Worm (Caenorhabditis elegans): ENCODE measurements around the gene abu-15.

Gene abu-15

DNA sequence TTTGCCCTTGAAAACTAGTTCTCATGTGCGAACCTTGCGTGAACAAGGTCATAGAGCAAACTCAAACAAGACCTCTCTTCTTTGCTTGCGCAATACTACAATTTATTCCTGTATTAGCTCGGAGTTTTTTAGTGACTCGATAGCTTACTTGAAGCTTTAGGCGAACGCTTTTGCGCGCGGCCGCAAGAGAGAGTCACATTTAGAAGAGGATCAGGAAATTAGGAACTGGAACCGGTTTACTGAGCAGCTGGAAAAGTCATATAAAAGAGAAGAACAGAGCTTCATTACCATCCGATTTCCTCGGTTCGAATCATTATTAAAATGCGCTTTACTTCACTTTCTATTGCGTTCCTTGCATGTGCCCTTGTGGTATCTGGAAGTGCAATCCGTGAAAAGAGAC is at the start of gene abu-15:
abu-15 (plus strand) TSS at position 301 of the 400 bp plus-strand sequence.
- TF ChIP-seq ama-1 (optimal IDR thresholded peaks at IDR 0.05) (no peak), tbx-11 (GFP tag; IDR thresholded peaks at IDR 0.05) (no peak)

DNA sequence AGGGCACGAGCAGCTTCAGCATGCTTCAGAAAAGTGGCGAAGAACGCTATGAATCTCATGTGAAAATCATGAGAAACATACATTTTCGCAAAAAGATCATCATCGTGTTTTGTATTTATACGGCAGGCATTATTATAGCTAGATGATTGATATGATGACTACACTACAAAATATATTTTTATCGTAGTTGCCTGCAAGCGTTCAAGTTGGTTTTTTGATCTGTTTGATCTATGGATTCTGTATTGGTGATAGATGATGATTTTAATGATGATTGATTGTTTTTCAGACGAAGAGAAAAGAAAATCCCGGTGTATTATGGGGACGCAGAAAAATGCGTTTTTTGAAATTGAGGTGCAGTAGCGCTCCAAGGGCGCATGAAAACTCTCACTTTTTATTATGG is 47.7 kb upstream of the abu-15 start, which contains the start of gene ugt-63:
ugt-63 (minus strand) TSS at position 89 of the 400 bp plus-strand sequence.
- no peak for TF ChIP-seq F13C5.2 (tag; optimal IDR thresholded peaks at IDR 0.05)
- no peak for TF ChIP-seq ceh-36 (tag; optimal IDR thresholded peaks at IDR 0.05)
- no peak for TF ChIP-seq hnd-1 (tag; optimal IDR thresholded peaks at IDR 0.05)
- no peak for TF ChIP-seq B0310.2 (tag; optimal IDR thresholded peaks at IDR 0.05)
- TF ChIP-seq tra-4 (tag; optimal IDR thresholded peaks at IDR 0.05) = no peak
- TF ChIP-seq flt-1 (GFP tag; IDR thresholded peaks at IDR 0.05) = no peak
- no peak for TF ChIP-seq aly-1 (tag; optimal IDR thresholded peaks at IDR 0.05)
- TF ChIP-seq ets-7 (tag; optimal IDR thresholded peaks at IDR 0.05) = no peak
- no peak for TF ChIP-seq scrt-1 (GFP tag; IDR thresholded peaks at IDR 0.05)
- TF ChIP-seq ceh-13 (GFP tag; optimal IDR thresholded peaks at IDR 0.05) = no peak
- no peak for TF ChIP-seq hmg-4 (GFP tag; optimal IDR thresholded peaks at IDR 0.05)
- TF ChIP-seq sea-1 (GFP tag; conservative IDR thresholded peaks at IDR 0.05) = no peak
- TF ChIP-seq ama-1 (optimal IDR thresholded peaks at IDR 0.05) = no peak
- no peak for TF ChIP-seq hmbx-1 (tag; optimal IDR thresholded peaks at IDR 0.05)
- TF ChIP-seq pes-1 (GFP tag; IDR thresholded peaks at IDR 0.05) = no peak

DNA sequence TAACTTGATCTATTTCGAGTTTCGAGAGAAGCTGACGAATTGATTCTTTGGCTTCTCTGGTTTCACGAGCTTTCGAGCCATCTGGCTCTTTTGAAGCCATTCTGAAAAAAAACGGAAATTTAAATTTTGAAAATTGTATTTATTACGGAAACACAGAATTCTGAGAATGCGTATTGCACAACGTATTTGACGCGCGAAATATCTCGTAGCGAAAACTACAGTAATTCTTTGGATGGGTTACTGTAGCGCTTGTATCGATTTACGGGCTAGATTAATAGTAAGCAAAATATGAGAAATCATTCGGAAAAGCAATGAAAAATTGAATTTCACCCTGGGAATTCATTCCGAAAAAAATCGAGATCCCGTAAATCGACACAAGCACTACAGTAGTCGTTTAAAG is 44.7 kb upstream of the abu-15 start, which contains the start of gene C04F5.8:
C04F5.8 (minus strand) TSS at position 101 of the 400 bp plus-strand sequence.
- TF ChIP-seq tbx-11 (GFP tag; IDR thresholded peaks at IDR 0.05) (no peak), flt-1 (GFP tag; IDR thresholded peaks at IDR 0.05) (no peak), hmg-4 (GFP tag; optimal IDR thresholded peaks at IDR 0.05) (no peak), scrt-1 (GFP tag; IDR thresholded peaks at IDR 0.05) (no peak), B0310.2 (tag; optimal IDR thresholded peaks at IDR 0.05) (no peak), ceh-13 (GFP tag; optimal IDR thresholded peaks at IDR 0.05) (no peak), ceh-36 (tag; optimal IDR thresholded peaks at IDR 0.05) (no peak), tra-4 (tag; optimal IDR thresholded peaks at IDR 0.05) (no peak)

DNA sequence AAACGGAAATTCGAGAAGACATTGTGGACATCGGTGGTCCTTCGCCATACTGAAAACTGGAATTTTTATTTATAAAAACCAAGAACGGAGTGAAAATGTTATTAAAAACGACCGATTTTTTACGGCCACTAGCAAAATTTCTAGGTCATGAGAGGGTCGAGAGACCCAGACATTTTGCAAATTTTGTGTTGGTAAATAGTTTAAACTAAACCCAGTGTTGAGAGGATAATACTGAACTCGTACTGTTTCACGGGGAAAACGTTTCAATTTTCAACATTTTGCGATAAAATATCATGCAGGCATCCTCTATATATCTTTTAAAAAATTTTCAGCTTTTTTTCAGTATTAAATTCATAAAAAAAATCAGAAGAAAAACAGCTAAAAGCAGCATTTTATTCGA is 39.3 kb upstream of the abu-15 start, which contains the start of gene C04F5.9:
C04F5.9 (minus strand) TSS at position 101 of the 400 bp plus-strand sequence.
- TF ChIP-seq sea-1 (GFP tag; conservative IDR thresholded peaks at IDR 0.05) (no peak), ets-7 (tag; optimal IDR thresholded peaks at IDR 0.05) (no peak)

DNA sequence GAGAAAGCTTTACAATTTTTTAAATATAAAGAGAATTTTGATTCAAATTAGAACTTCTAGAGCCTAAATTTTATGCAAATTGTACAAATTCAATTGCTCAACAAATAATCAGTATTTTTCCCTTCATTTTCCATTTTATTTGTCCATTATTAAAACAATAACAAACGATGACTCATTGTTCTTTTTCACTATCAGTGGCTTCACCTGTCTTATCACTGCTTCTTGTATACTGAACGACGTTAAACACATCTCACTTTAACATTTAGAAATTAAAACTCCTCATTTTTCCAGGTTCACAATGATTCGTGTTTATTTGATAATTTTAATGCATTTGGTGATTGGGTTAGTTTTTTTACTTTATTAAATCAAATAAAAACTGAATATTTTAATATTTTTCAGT is 38.7 kb upstream of the abu-15 start, which contains the start of gene sid-1:
sid-1 (plus strand) TSS at position 292 of the 400 bp plus-strand sequence.
- TF ChIP-seq ama-1 (optimal IDR thresholded peaks at IDR 0.05) (no peak), scrt-1 (GFP tag; IDR thresholded peaks at IDR 0.05) (no peak), sea-1 (GFP tag; conservative IDR thresholded peaks at IDR 0.05) (no peak), B0310.2 (tag; optimal IDR thresholded peaks at IDR 0.05) (no peak), hnd-1 (tag; optimal IDR thresholded peaks at IDR 0.05) (no peak), tbx-37 (GFP tag; conservative IDR thresholded peaks at IDR 0.05) (no peak), hmg-4 (GFP tag; optimal IDR thresholded peaks at IDR 0.05) (no peak), F13C5.2 (tag; optimal IDR thresholded peaks at IDR 0.05) (no peak), pes-1 (GFP tag; IDR thresholded peaks at IDR 0.05) (no peak), tra-4 (tag; optimal IDR thresholded peaks at IDR 0.05) (no peak), tbx-11 (GFP tag; IDR thresholded peaks at IDR 0.05) (no peak), hmbx-1 (tag; optimal IDR thresholded peaks at IDR 0.05) (no peak)

DNA sequence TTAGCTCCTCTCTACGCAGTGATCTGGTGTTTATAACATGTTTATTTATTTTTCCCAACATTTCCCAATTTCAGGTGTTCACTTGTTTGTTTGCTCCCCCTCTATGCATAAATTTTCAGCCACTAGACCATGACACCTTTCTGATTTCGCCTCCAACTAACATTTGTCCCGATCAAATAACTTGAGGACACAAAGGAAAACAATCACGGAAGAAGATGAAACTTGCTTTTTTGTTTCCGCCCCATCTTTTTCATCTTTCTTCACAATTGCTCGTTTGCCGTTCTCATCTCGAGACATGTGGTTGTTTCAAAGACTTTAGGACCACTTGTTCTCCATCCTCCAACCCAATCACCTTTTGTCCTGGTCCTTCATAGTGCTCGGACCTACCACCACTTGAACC is 31.6 kb upstream of the abu-15 start, which contains the start of gene F14F9.5:
F14F9.5 (plus strand) TSS at position 301 of the 400 bp plus-strand sequence.
- TF ChIP-seq pes-1 (GFP tag; IDR thresholded peaks at IDR 0.05) = no peak
- no peak for TF ChIP-seq tbx-37 (GFP tag; conservative IDR thresholded peaks at IDR 0.05)
- no peak for TF ChIP-seq tra-4 (tag; optimal IDR thresholded peaks at IDR 0.05)
- TF ChIP-seq ceh-36 (tag; optimal IDR thresholded peaks at IDR 0.05) = no peak
- no peak for TF ChIP-seq hmg-4 (GFP tag; optimal IDR thresholded peaks at IDR 0.05)
- no peak for TF ChIP-seq aly-1 (tag; optimal IDR thresholded peaks at IDR 0.05)
- TF ChIP-seq hmbx-1 (tag; optimal IDR thresholded peaks at IDR 0.05) = no peak
- no peak for TF ChIP-seq ama-1 (optimal IDR thresholded peaks at IDR 0.05)
- TF ChIP-seq flt-1 (GFP tag; IDR thresholded peaks at IDR 0.05) = no peak
- TF ChIP-seq ets-7 (tag; optimal IDR thresholded peaks at IDR 0.05) = no peak
- no peak for TF ChIP-seq F13C5.2 (tag; optimal IDR thresholded peaks at IDR 0.05)
- no peak for TF ChIP-seq B0310.2 (tag; optimal IDR thresholded peaks at IDR 0.05)
- TF ChIP-seq ceh-13 (GFP tag; optimal IDR thresholded peaks at IDR 0.05) = no peak
- TF ChIP-seq hnd-1 (tag; optimal IDR thresholded peaks at IDR 0.05) = no peak
- TF ChIP-seq tbx-11 (GFP tag; IDR thresholded peaks at IDR 0.05) = no peak
- TF ChIP-seq sea-1 (GFP tag; conservative IDR thresholded peaks at IDR 0.05) = no peak

DNA sequence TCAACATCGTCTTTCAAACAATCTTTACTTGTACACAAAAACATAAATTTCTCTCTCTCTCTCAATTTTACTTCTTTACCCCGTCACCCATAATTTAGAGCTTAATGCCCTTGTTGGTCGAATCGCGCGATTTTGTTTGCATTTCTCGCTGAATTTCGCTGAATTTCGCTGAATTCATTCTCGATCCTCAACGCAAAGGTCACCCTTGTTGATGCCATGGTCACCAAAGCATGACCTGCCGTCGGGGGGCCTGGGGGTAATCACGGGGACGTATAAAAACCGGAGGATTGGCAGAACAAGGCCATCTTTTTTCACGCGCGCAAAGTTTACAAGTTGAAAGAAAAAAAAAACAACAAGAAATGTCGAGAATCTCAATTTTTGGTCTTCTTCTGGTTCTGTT is 28.4 kb upstream of the abu-15 start, which contains the start of gene F14F9.8:
F14F9.8 (plus strand) TSS at position 301 of the 400 bp plus-strand sequence.
- TF ChIP-seq B0310.2 (tag; optimal IDR thresholded peaks at IDR 0.05) (no peak), ets-7 (tag; optimal IDR thresholded peaks at IDR 0.05) (no peak)

DNA sequence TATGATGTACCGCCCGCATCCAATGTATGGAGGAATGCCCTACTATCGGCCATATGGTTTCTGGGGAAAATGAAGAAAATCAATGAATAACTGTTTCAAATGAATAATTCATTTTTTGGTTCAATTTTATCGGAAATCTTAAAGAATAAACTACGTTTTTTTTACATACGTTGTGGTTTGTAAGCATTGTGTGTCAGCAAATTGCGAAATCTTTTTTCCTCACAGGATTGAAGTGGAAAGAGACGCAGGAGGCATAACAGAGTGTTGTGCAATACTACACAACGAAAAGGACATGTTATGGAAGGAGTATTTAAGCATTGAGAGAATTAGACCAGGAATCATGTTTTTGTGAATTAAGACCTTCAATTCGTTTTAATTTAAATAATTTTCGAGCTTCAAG is 27.0 kb upstream of the abu-15 start:
- TF ChIP-seq ceh-36 (tag; optimal IDR thresholded peaks at IDR 0.05) = no peak
- no peak for TF ChIP-seq pes-1 (GFP tag; IDR thresholded peaks at IDR 0.05)
- no peak for TF ChIP-seq tbx-11 (GFP tag; IDR thresholded peaks at IDR 0.05)
- no peak for TF ChIP-seq ama-1 (optimal IDR thresholded peaks at IDR 0.05)
- no peak for TF ChIP-seq tbx-37 (GFP tag; conservative IDR thresholded peaks at IDR 0.05)
- no peak for TF ChIP-seq ceh-13 (GFP tag; optimal IDR thresholded peaks at IDR 0.05)
- TF ChIP-seq scrt-1 (GFP tag; IDR thresholded peaks at IDR 0.05) = no peak
- no peak for TF ChIP-seq flt-1 (GFP tag; IDR thresholded peaks at IDR 0.05)
- no peak for TF ChIP-seq hnd-1 (tag; optimal IDR thresholded peaks at IDR 0.05)
- TF ChIP-seq F13C5.2 (tag; optimal IDR thresholded peaks at IDR 0.05) = no peak
- no peak for TF ChIP-seq tra-4 (tag; optimal IDR thresholded peaks at IDR 0.05)
- TF ChIP-seq ets-7 (tag; optimal IDR thresholded peaks at IDR 0.05) = no peak
- TF ChIP-seq B0310.2 (tag; optimal IDR thresholded peaks at IDR 0.05) = no peak
- no peak for TF ChIP-seq sea-1 (GFP tag; conservative IDR thresholded peaks at IDR 0.05)
- TF ChIP-seq hmbx-1 (tag; optimal IDR thresholded peaks at IDR 0.05) = no peak
- TF ChIP-seq hmg-4 (GFP tag; optimal IDR thresholded peaks at IDR 0.05) = no peak
- no peak for TF ChIP-seq aly-1 (tag; optimal IDR thresholded peaks at IDR 0.05)
